Worm (Caenorhabditis elegans): Measurements from ENCODE around the gene lips-1.

DNA sequence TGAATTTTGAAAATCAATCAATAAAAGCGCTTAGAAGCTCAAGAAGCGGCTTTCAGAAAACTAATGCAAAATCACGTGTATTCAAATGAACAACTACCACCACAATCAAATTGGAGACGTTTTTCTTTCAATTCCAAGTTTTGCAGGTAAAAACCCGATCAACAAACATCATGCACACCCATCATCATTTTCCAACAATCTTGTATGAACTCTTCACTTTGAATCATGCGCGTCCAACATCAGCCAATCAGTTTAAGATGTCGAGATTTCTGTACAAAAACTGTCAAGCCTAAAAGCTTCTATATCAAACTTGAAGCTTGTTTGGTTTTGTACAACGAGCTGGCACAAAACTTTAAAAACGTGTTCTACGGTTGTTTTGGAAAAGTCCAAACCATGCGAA lies 46.2 kb downstream of the lips-1 start:
- TF ChIP-seq efl-1 (GFP tag; optimal IDR thresholded peaks at IDR 0.05) (no peak), sdz-38 (tag; optimal IDR thresholded peaks at IDR 0.05) (no peak), repo-1 (tag; optimal IDR thresholded peaks at IDR 0.05) (no peak), snpc-4 (GFP tag; optimal IDR thresholded peaks at IDR 0.05) (no peak), snpc-4 (tag; optimal IDR thresholded peaks at IDR 0.05) (no peak), madf-3 (GFP tag; IDR thresholded peaks at IDR 0.05) (no peak), F55B11.4 (tag; optimal IDR thresholded peaks at IDR 0.05; ENCODE audit: borderline replicate concordance, insufficient read depth) (no peak), B0035.1 (tag; optimal IDR thresholded peaks at IDR 0.05) (no peak), F49E8.2 (tag; optimal IDR thresholded peaks at IDR 0.05; ENCODE audit: insufficient read depth) (no peak), unc-62 (GFP tag; optimal IDR thresholded peaks at IDR 0.05) (no peak), ztf-6 (GFP tag; IDR thresholded peaks at IDR 0.05) (no peak), chd-7 (tag; optimal IDR thresholded peaks at IDR 0.05) (no peak), egrh-3 (GFP tag; IDR thresholded peaks at IDR 0.05) (no peak), ama-1 (optimal IDR thresholded peaks at IDR 0.05) (no peak), ama-1 (GFP tag; optimal IDR thresholded peaks at IDR 0.05) (no peak), egl-18 (GFP tag; IDR thresholded peaks at IDR 0.05) (no peak)

All from whole organism, young adult.